Fruit fly (Drosophila melanogaster): ENCODE data around the gene Sbat.

The Sbat gene

DNA sequence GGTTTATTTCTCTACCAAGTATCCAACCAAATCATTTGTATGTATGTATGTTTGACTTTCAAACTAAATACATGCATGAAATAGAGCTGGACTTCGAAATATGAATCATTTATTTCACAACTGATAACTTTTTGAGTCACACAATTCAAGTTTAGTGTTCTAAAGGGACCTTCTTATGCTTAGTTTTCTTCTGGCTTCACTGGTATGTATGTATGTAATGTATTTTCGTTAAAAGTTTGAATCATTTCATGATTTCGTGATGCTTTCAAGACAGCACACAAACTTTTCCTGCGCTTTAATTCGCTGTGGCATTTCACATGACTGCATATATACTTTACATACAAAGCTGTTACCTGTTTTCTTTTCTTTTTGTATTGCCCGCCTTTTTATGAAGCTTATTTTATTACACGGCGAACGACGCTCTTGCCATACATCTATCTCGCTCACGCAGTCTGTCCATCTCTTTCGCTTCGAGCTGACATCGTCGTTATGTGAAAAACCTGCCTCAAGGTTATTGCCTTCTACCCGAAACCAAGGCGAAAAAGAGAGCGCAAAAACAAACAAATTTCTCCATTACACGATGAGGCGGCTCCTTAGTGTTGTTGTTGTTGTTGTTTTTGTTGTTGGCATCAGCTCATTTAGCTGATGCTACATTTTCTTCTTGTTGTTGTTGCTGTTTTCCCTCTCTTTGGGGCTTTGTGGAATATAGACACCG, 30.5 kb downstream of the Sbat start (continued):
- TF ChIP-seq CG30020 (tag; optimal IDR thresholded peaks at IDR 0.05), result no peak
- no peak for TF ChIP-seq CG18476 (GFP tag; optimal IDR thresholded peaks at IDR 0.05)
- TF ChIP-seq CG8478 (optimal IDR thresholded peaks at IDR 0.05), result no peak
- no peak for TF ChIP-seq br (optimal IDR thresholded peaks at IDR 0.05)
- no peak for TF ChIP-seq CG11085 (GFP tag; IDR thresholded peaks at IDR 0.05)
- TF ChIP-seq CG14860 (GFP tag; IDR thresholded peaks at IDR 0.05; ENCODE audit: partially characterized antibody), result no peak
- TF ChIP-seq chinmo (GFP tag; IDR thresholded peaks at IDR 0.05; ENCODE audit: partially characterized antibody), result 0 out of 4 replicates have a peak, but pooled peaks have one; percentile 67
- no peak for TF ChIP-seq cwo (GFP tag; optimal IDR thresholded peaks at IDR 0.05)
- no peak for TF ChIP-seq wek (GFP tag; optimal IDR thresholded peaks at IDR 0.05)
- no peak for TF ChIP-seq hkb (optimal IDR thresholded peaks at IDR 0.05)
- TF ChIP-seq hkb (GFP tag; IDR thresholded peaks at IDR 0.05), result no peak
- TF ChIP-seq CG7786 (GFP tag; optimal IDR thresholded peaks at IDR 0.05), result no peak
- TF ChIP-seq gfzf (GFP tag; optimal IDR thresholded peaks at IDR 0.05), result no peak
- TF ChIP-seq fd64A (GFP tag; optimal IDR thresholded peaks at IDR 0.05), result no peak
- no peak for TF ChIP-seq az2 (GFP tag; optimal IDR thresholded peaks at IDR 0.05)
- no peak for TF ChIP-seq CG6272 (GFP tag; IDR thresholded peaks at IDR 0.05)
- TF ChIP-seq CG32772 (GFP tag; IDR thresholded peaks at IDR 0.05), result no peak
- no peak for TF ChIP-seq repo (GFP tag; optimal IDR thresholded peaks at IDR 0.05)
- TF ChIP-seq CG9817 (tag; optimal IDR thresholded peaks at IDR 0.05), result no peak
- no peak for TF ChIP-seq grn (GFP tag; optimal IDR thresholded peaks at IDR 0.05)
- no peak for TF ChIP-seq tx (GFP tag; optimal IDR thresholded peaks at IDR 0.05)
- peak; percentile 28 for TF ChIP-seq Asciz (GFP tag; optimal IDR thresholded peaks at IDR 0.05)
- peak; percentile 48 for TF ChIP-seq CG12769 (tag; optimal IDR thresholded peaks at IDR 0.05)
- no peak for TF ChIP-seq CG18262 (tag; optimal IDR thresholded peaks at IDR 0.05)
- no peak for TF ChIP-seq Usf (GFP tag; optimal IDR thresholded peaks at IDR 0.05)
- TF ChIP-seq HmgZ (tag; optimal IDR thresholded peaks at IDR 0.05), result no peak
- TF ChIP-seq pb (GFP tag; optimal IDR thresholded peaks at IDR 0.05), result no peak
- TF ChIP-seq NK7.1 (GFP tag; optimal IDR thresholded peaks at IDR 0.05), result no peak
- no peak for TF ChIP-seq ara (GFP tag; IDR thresholded peaks at IDR 0.05)
- peak; percentile 11 for TF ChIP-seq mirr (GFP tag; optimal IDR thresholded peaks at IDR 0.05)
- TF ChIP-seq Ada2b (GFP tag; IDR thresholded peaks at IDR 0.05), result no peak
- peak; percentile 6 for TF ChIP-seq sqz (GFP tag; optimal IDR thresholded peaks at IDR 0.05)
- no peak for TF ChIP-seq CG10462 (GFP tag; optimal IDR thresholded peaks at IDR 0.05)
- no peak for TF ChIP-seq CG10654 (GFP tag; optimal IDR thresholded peaks at IDR 0.05)
- no peak for TF ChIP-seq pfk (GFP tag; optimal IDR thresholded peaks at IDR 0.05)
- TF ChIP-seq eyg (GFP tag; optimal IDR thresholded peaks at IDR 0.05), result no peak
- no peak for TF ChIP-seq BtbVII (GFP tag; optimal IDR thresholded peaks at IDR 0.05)
- TF ChIP-seq NFAT (GFP tag; IDR thresholded peaks at IDR 0.05), result no peak
- TF ChIP-seq insv (GFP tag; optimal IDR thresholded peaks at IDR 0.05), result no peak
- peak; percentile 66 for TF ChIP-seq Vsx1 (GFP tag; optimal IDR thresholded peaks at IDR 0.05)
- no peak for TF ChIP-seq CG8765 (GFP tag; IDR thresholded peaks at IDR 0.05)
- no peak for TF ChIP-seq croc (GFP tag; conservative IDR thresholded peaks at IDR 0.05)
- TF ChIP-seq stc (GFP tag; IDR thresholded peaks at IDR 0.05), result no peak
- TF ChIP-seq Doc2 (GFP tag; IDR thresholded peaks at IDR 0.05), result no peak
- TF ChIP-seq Dbx (GFP tag; IDR thresholded peaks at IDR 0.05), result no peak
- TF ChIP-seq Hey (tag; optimal IDR thresholded peaks at IDR 0.05), result no peak
- no peak for TF ChIP-seq E2f1 (GFP tag; IDR thresholded peaks at IDR 0.05)
- TF ChIP-seq pros (GFP tag; optimal IDR thresholded peaks at IDR 0.05), result peak; percentile 56
- no peak for TF ChIP-seq MESR4 (GFP tag; optimal IDR thresholded peaks at IDR 0.05)
- no peak for TF ChIP-seq HLH4C (GFP tag; IDR thresholded peaks at IDR 0.05; ENCODE audit: partially characterized antibody)
- no peak for TF ChIP-seq Atf3 (GFP tag; optimal IDR thresholded peaks at IDR 0.05)
- no peak for TF ChIP-seq CG17361 (GFP tag; IDR thresholded peaks at IDR 0.05)
